Fruit fly (Drosophila melanogaster): ENCODE measurements around the gene B4.
A peak's percentile ranks its signal among the peaks of the same experiment; 100 is the strongest.

B4 gene

DNA sequence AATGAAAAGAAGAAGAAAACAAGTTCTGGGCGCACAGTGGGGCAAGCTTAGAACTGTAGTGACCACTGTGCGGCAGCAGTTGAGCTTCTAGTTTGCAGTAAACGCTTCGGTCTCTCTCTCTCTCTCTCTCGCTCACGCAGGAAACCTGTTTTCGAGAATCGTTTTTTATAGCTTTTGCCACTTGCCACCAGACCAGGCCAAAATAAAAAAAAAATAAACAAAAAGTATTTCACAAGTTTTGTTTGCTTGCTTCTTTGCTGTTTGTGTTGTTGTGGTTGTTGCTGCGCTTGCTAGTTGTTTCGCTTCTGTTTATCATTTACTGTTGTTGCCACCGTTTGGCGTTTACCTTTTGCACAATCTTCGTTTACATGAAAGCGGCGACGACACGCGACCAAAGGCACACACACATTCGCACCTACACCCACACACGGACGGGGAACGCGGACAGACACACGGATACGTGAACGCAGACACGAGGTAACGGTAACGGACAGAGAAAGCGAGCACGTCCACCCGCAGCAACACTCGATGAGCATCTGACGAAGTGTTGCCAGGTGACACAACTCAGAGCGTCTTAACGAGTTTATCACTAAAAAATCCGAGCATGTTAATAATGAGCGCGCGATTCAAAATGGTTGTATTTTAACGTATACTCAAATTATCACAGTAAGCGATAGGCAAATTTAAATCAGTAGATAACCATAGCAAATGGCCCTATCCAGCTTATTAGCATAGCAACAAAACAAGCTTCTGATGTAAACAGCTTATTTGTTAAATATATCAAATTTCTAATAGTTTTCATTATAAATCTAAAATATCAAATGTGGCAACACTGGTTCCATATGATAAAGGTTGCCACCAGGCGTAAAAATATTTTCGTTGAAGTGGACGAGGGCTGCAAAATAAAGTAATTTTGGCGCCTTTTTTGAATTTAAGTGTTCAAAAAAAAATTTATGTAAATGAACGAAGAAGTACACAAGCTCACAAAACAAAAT, at the start of gene B4 (continued):
- TF ChIP-seq CG15479 (GFP tag; optimal IDR thresholded peaks at IDR 0.05) (peak; percentile 53), bowl (GFP tag; IDR thresholded peaks at IDR 0.05) (0 out of 2 replicates have a peak, but pooled peaks have one; percentile 35), CG9817 (tag; optimal IDR thresholded peaks at IDR 0.05) (no peak), grau (tag; optimal IDR thresholded peaks at IDR 0.05) (no peak), Hmx (GFP tag; optimal IDR thresholded peaks at IDR 0.05) (no peak), CG4424 (GFP tag; optimal IDR thresholded peaks at IDR 0.05) (no peak), tll (GFP tag; optimal IDR thresholded peaks at IDR 0.05) (peak in 1 of 2 experiments; percentile 94), Side (GFP tag; optimal IDR thresholded peaks at IDR 0.05) (peak; percentile 66), CG11093 (GFP tag; IDR thresholded peaks at IDR 0.05) (no peak), CG17328 (GFP tag; IDR thresholded peaks at IDR 0.05) (peak; percentile 31; the same call in 1 of the 2 replicates), CG16813 (GFP tag; IDR thresholded peaks at IDR 0.05; ENCODE audit: partially characterized antibody) (no peak), CG10565 (GFP tag; optimal IDR thresholded peaks at IDR 0.05) (no peak), CG15696 (tag; optimal IDR thresholded peaks at IDR 0.05) (peak; percentile 6), H15 (GFP tag; IDR thresholded peaks at IDR 0.05) (no peak; the same call in 2 of the 3 replicates), CG43689 (GFP tag; IDR thresholded peaks at IDR 0.05) (no peak; the same call in 1 of the 2 replicates), Camta (GFP tag; optimal IDR thresholded peaks at IDR 0.05) (peak; percentile 10), pum (GFP tag; optimal IDR thresholded peaks at IDR 0.05) (no peak), zfh1 (GFP tag; IDR thresholded peaks at IDR 0.05) (peak; percentile 32; the same call in 1 of the 3 replicates), CoRest (tag; optimal IDR thresholded peaks at IDR 0.05) (no peak), CG14050 (GFP tag; IDR thresholded peaks at IDR 0.05) (no peak; the same call in 2 of the 3 replicates), CG16815 (GFP tag; optimal IDR thresholded peaks at IDR 0.05) (no peak), CG12391 (tag; optimal IDR thresholded peaks at IDR 0.05) (no peak), CG17802 (tag; optimal IDR thresholded peaks at IDR 0.05) (no peak), row (GFP tag; IDR thresholded peaks at IDR 0.05) (no peak; the same call in 2 of the 3 replicates), Xbp1 (GFP tag; optimal IDR thresholded peaks at IDR 0.05) (no peak), CG7372 (GFP tag; IDR thresholded peaks at IDR 0.05) (no peak), her (GFP tag; optimal IDR thresholded peaks at IDR 0.05) (peak; percentile 45), da (GFP tag; optimal IDR thresholded peaks at IDR 0.05) (peak; percentile 9), CG17361 (GFP tag; IDR thresholded peaks at IDR 0.05) (no peak), BEAF-32 (GFP tag; optimal IDR thresholded peaks at IDR 0.05) (peak; percentile 17), Bgb (GFP tag; IDR thresholded peaks at IDR 0.05; ENCODE audit: partially characterized antibody) (peak; percentile 67), CG14710 (tag; optimal IDR thresholded peaks at IDR 0.05) (peak; percentile 91), CG31388 (GFP tag; optimal IDR thresholded peaks at IDR 0.05) (no peak), Deaf1 (tag; optimal IDR thresholded peaks at IDR 0.05) (peak; percentile 33), CG17912 (GFP tag; optimal IDR thresholded peaks at IDR 0.05) (peak; percentile 49), crp (GFP tag; optimal IDR thresholded peaks at IDR 0.05) (peak in 1 of 2 experiments; percentile 72), Spps (tag; optimal IDR thresholded peaks at IDR 0.05) (no peak), TFAM (GFP tag; optimal IDR thresholded peaks at IDR 0.05) (no peak), eyg (GFP tag; optimal IDR thresholded peaks at IDR 0.05) (no peak), CG12219 (GFP tag; optimal IDR thresholded peaks at IDR 0.05) (peak; percentile 34), CG2120 (GFP tag; optimal IDR thresholded peaks at IDR 0.05) (peak; percentile 3), CG18011 (GFP tag; optimal IDR thresholded peaks at IDR 0.05) (no peak), dm (GFP tag; optimal IDR thresholded peaks at IDR 0.05) (peak; percentile 70), Sox100B (GFP tag; optimal IDR thresholded peaks at IDR 0.05) (no peak), Ssrp (tag; optimal IDR thresholded peaks at IDR 0.05) (no peak), GATAe (GFP tag; conservative IDR thresholded peaks at IDR 0.05) (no peak), CG14965 (GFP tag; optimal IDR thresholded peaks at IDR 0.05; ENCODE audit: borderline replicate concordance) (no peak)

Measured in whole organism, embryonic.